Fruit fly (Drosophila melanogaster) whole organism, embryonic: Measurements from ENCODE around the gene CG33332.
A peak's percentile ranks its signal among the peaks of the same experiment; 100 is the strongest.

Experiments used
- CG1024 ChIP-seq: fragments of 200-800 bp; sonication (Bioruptor generic); IDR thresholded peaks from 2 replicates; pipeline ENCODE4 v1.3.6; 2022; ENCODE audit warnings: missing biosample characterization, missing genetic modification characterization
- CG11085 ChIP-seq: fragments of 200-800 bp; sonication (Bioruptor generic); IDR thresholded peaks from 2 replicates; pipeline ENCODE4 v1.3.6; 2022; ENCODE audit warnings: missing biosample characterization, missing genetic modification characterization
- CG11560 ChIP-seq: fragments of 200-800 bp; sonication (Bioruptor generic); IDR thresholded peaks from 3 replicates; pipeline ENCODE4 v1.3.6; 2022; ENCODE audit warnings: missing biosample characterization, missing genetic modification characterization
- CG12219 ChIP-seq: fragments of 200-800 bp; sonication (Bioruptor generic); optimal IDR thresholded peaks from 3 replicates; lab custom pipeline; 2018; ENCODE audit warnings: missing biosample characterization, mild to moderate bottlenecking, missing genetic modification characterization
- CG14014 ChIP-seq: fragments of 200-800 bp; sonication (Bioruptor generic); IDR thresholded peaks from 2 replicates; pipeline ENCODE4 v1.3.6; 2022; ENCODE audit warnings: missing biosample characterization, missing genetic modification characterization
- CG14710 ChIP-seq: fragments of 200-800 bp; sonication (Bioruptor generic); optimal IDR thresholded peaks from 3 replicates; lab custom pipeline; 2019; ENCODE audit warnings: missing biosample characterization, mild to moderate bottlenecking, missing genetic modification characterization, moderate library complexity
- CG1529 ChIP-seq: fragments of 200-800 bp; sonication (Bioruptor generic); optimal IDR thresholded peaks from 3 replicates; lab custom pipeline; 2018; ENCODE audit warnings: missing biosample characterization, missing genetic modification characterization
- CG1792 ChIP-seq: fragments of 200-800 bp; sonication (Bioruptor generic); optimal IDR thresholded peaks from 2 replicates; lab custom pipeline; 2016; ENCODE audit warnings: missing biosample characterization, missing genetic modification characterization
- CG18011 ChIP-seq: fragments of 200-800 bp; sonication (Bioruptor generic); optimal IDR thresholded peaks from 2 replicates; lab custom pipeline; 2017; ENCODE audit warnings: missing biosample characterization, missing genetic modification characterization, mild to moderate bottlenecking, moderate library complexity, missing genotype
- CG30403 ChIP-seq: fragments of 200-800 bp; sonication (Bioruptor generic); optimal IDR thresholded peaks from 3 replicates; lab custom pipeline; 2016; ENCODE audit warnings: missing biosample characterization, missing genetic modification characterization
- CG30431 ChIP-seq: fragments of 200-800 bp; sonication (Bioruptor generic); optimal IDR thresholded peaks from 2 replicates; lab custom pipeline; 2017; ENCODE audit warnings: missing biosample characterization, missing genetic modification characterization
- CG31388 ChIP-seq: fragments of 200-800 bp; sonication (Bioruptor generic); optimal IDR thresholded peaks from 2 replicates; lab custom pipeline; 2016; ENCODE audit warnings: missing biosample characterization, missing genetic modification characterization
- CG34422 ChIP-seq: fragments of 200-800 bp; sonication (Bioruptor generic); IDR thresholded peaks from 3 replicates; pipeline ENCODE4 v1.3.6; 2022; ENCODE audit warnings: missing biosample characterization, missing genetic modification characterization
- CG3838 ChIP-seq: fragments of 200-800 bp; sonication (Bioruptor generic); optimal IDR thresholded peaks from 3 replicates; lab custom pipeline; 2016; ENCODE audit warnings: missing biosample characterization, missing genetic modification characterization
- CG3847 ChIP-seq: fragments of 200-800 bp; sonication (Bioruptor generic); IDR thresholded peaks from 2 replicates; pipeline ENCODE4 v1.3.6; 2022; ENCODE audit warnings: missing biosample characterization, missing genetic modification characterization
- CG7839 ChIP-seq: fragments of 200-800 bp; sonication (Bioruptor generic); optimal IDR thresholded peaks from 3 replicates; lab custom pipeline; 2018; ENCODE audit warnings: missing biosample characterization, mild to moderate bottlenecking, missing genetic modification characterization, moderate library complexity
- CG9609 ChIP-seq: fragments of 200-800 bp; sonication (Bioruptor generic); optimal IDR thresholded peaks from 3 replicates; lab custom pipeline; 2016; ENCODE audit warnings: missing biosample characterization, missing genetic modification characterization
- Dek ChIP-seq: fragments of 200-800 bp; sonication (Bioruptor generic); optimal IDR thresholded peaks from 3 replicates; lab custom pipeline; 2019; ENCODE audit warnings: missing biosample characterization, mild to moderate bottlenecking, missing genetic modification characterization, moderate library complexity
- Dp ChIP-seq: fragments of 200-800 bp; sonication (Bioruptor generic); optimal IDR thresholded peaks from 2 replicates; lab custom pipeline; 2018; ENCODE audit warnings: missing biosample characterization, mild to moderate bottlenecking, missing genetic modification characterization, moderate library complexity
- Eip74EF ChIP-seq, 2 experiments: fragments of 200-800 bp in 1 of 2; fragments of >200 bp in 1 of 2; sonication (Bioruptor generic) in 1 of 2; optimal IDR thresholded peaks; 2 replicates each; lab custom pipeline; 2017 to 2019; ENCODE audit warnings: missing biosample characterization in 2 of 2, missing genetic modification characterization in 2 of 2, mild to moderate bottlenecking in 1 of 2, moderate library complexity in 1 of 2
- Hand ChIP-seq: fragments of 200-800 bp; sonication (Bioruptor generic); optimal IDR thresholded peaks from 2 replicates; lab custom pipeline; 2017; ENCODE audit warnings: mild to moderate bottlenecking, missing biosample characterization, missing genetic modification reagents, missing genetic modification characterization
- HmgD ChIP-seq: fragments of 200-800 bp; sonication (Bioruptor generic); optimal IDR thresholded peaks from 3 replicates; lab custom pipeline; 2016; ENCODE audit warnings: missing biosample characterization, missing genetic modification characterization
- Med ChIP-seq: fragments of 200-800 bp; sonication (Bioruptor generic); peaks from one replicate; lab custom pipeline; 2016; ENCODE audit warnings: missing biosample characterization, missing genetic modification characterization, mild to moderate bottlenecking, inconsistent platforms, moderate library complexity
- Mrtf ChIP-seq: fragments of 200-800 bp; sonication (Bioruptor generic); IDR thresholded peaks from 3 replicates; pipeline ENCODE4 v1.3.6; 2022; ENCODE audit warnings: missing biosample characterization, missing genetic modification characterization
- NfI ChIP-seq: fragments of 200-800 bp; sonication (Bioruptor generic); optimal IDR thresholded peaks from 3 replicates; lab custom pipeline; 2018; ENCODE audit warnings: missing biosample characterization, mild to moderate bottlenecking, missing genetic modification characterization, moderate library complexity
- bowl ChIP-seq: fragments of 200-800 bp; sonication (Bioruptor generic); IDR thresholded peaks from 2 replicates; pipeline ENCODE4 v1.3.6; 2022; ENCODE audit warnings: missing biosample characterization, missing genetic modification characterization
- crp ChIP-seq, 2 experiments: fragments of 200-800 bp; sonication (Bioruptor generic); optimal IDR thresholded peaks; 2 replicates in 1 of 2; 3 replicates in 1 of 2; lab custom pipeline; 2017; ENCODE audit warnings: missing biosample characterization in 2 of 2, missing genetic modification characterization in 2 of 2, mild to moderate bottlenecking in 1 of 2, moderate library complexity in 1 of 2
- cwo ChIP-seq: fragments of 200-800 bp; sonication (Bioruptor generic); optimal IDR thresholded peaks from 3 replicates; lab custom pipeline; 2017; ENCODE audit warnings: missing biosample characterization, missing genetic modification characterization, mild to moderate bottlenecking, moderate library complexity, missing genetic modification reagents
- dmrt99B ChIP-seq: fragments of 200-800 bp; sonication (Bioruptor generic); optimal IDR thresholded peaks from 2 replicates; lab custom pipeline; 2018; ENCODE audit warnings: missing biosample characterization, mild to moderate bottlenecking, missing genetic modification characterization, moderate library complexity
- grau ChIP-seq: fragments of 200-800 bp; optimal IDR thresholded peaks from 3 replicates; lab custom pipeline; 2019; ENCODE audit warnings: missing biosample characterization, mild to moderate bottlenecking, missing genetic modification characterization, moderate library complexity
- gt ChIP-seq: fragments of 200-800 bp; sonication (Bioruptor generic); IDR thresholded peaks from 2 replicates; pipeline ENCODE4 v1.3.6; 2022; ENCODE audit warnings: missing biosample characterization, missing genetic modification characterization
- insv ChIP-seq, 2 experiments: fragments of 200-800 bp; sonication (Bioruptor generic); optimal IDR thresholded peaks; 3 replicates each; lab custom pipeline; 2016 to 2018; ENCODE audit warnings: missing biosample characterization in 2 of 2, missing genetic modification characterization in 2 of 2
- jigr1 ChIP-seq: fragments of 200-800 bp; sonication (Bioruptor generic); IDR thresholded peaks from 3 replicates; pipeline ENCODE4 v1.3.6; 2022; ENCODE audit warnings: missing biosample characterization, missing genetic modification characterization
- kay ChIP-seq: fragments of 200-800 bp; sonication (Bioruptor generic); optimal IDR thresholded peaks from 2 replicates; lab custom pipeline; 2016; ENCODE audit warnings: missing biosample characterization, missing genetic modification characterization
- nau ChIP-seq: fragments of 200-800 bp; sonication (Bioruptor generic); optimal IDR thresholded peaks from 3 replicates; lab custom pipeline; 2017; ENCODE audit warnings: missing biosample characterization, mild to moderate bottlenecking, missing genetic modification characterization, missing genetic modification reagents
- nom ChIP-seq: fragments of 200-800 bp; sonication (Bioruptor generic); optimal IDR thresholded peaks from 2 replicates; lab custom pipeline; 2017; ENCODE audit warnings: missing biosample characterization, missing genetic modification characterization, mild to moderate bottlenecking, moderate library complexity, missing genetic modification reagents
- org-1 ChIP-seq: fragments of 200-800 bp; sonication (Bioruptor generic); optimal IDR thresholded peaks from 2 replicates; lab custom pipeline; 2017; ENCODE audit warnings: missing biosample characterization, missing genetic modification characterization
- pan ChIP-seq, 4 experiments: fragments of >200 bp in 3 of 4; fragments of 200-800 bp in 1 of 4; sonication (Bioruptor generic) in 1 of 4; optimal IDR thresholded peaks in 3 of 4; IDR thresholded peaks in 1 of 4; 2 replicates each; pipeline versions ENCODE4 v1.3.6 to Lab custom; 2017 to 2022; ENCODE audit warnings: missing biosample characterization in 2 of 4, missing genetic modification characterization in 2 of 4, mixed read lengths in 1 of 4
- peb ChIP-seq: fragments of 200-800 bp; sonication (Bioruptor generic); IDR thresholded peaks from 2 replicates; pipeline ENCODE4 v1.3.6; 2022; ENCODE audit warnings: missing biosample characterization, missing genetic modification characterization
- psq ChIP-seq: fragments of 200-800 bp; sonication (Bioruptor generic); optimal IDR thresholded peaks from 2 replicates; lab custom pipeline; 2017; ENCODE audit warnings: missing biosample characterization, missing genetic modification characterization
- ro ChIP-seq: fragments of 200-800 bp; sonication (Bioruptor generic); IDR thresholded peaks from 2 replicates; pipeline ENCODE4 v1.3.6; 2022; ENCODE audit warnings: missing biosample characterization, missing genetic modification characterization
- sd ChIP-seq: fragments of 200-800 bp; sonication (Bioruptor generic); optimal IDR thresholded peaks from 3 replicates; lab custom pipeline; 2018; ENCODE audit warnings: missing biosample characterization, mild to moderate bottlenecking, missing genetic modification characterization, moderate library complexity
- sna ChIP-seq: fragments of 200-800 bp; sonication (Bioruptor generic); IDR thresholded peaks from 2 replicates; pipeline ENCODE4 v1.3.6; 2022; ENCODE audit warnings: missing biosample characterization, missing genetic modification characterization; ENCODE audit not compliant: partially characterized antibody
- tgo ChIP-seq: fragments of 200-800 bp; sonication (Bioruptor generic); IDR thresholded peaks from 3 replicates; pipeline ENCODE4 v1.3.6; 2022; ENCODE audit warnings: missing biosample characterization, missing genetic modification characterization
- trh ChIP-seq: fragments of 200-800 bp; sonication (Bioruptor generic); optimal IDR thresholded peaks from 2 replicates; lab custom pipeline; 2016; ENCODE audit warnings: missing biosample characterization, missing genetic modification characterization
- tup ChIP-seq: fragments of 200-800 bp; sonication (Bioruptor generic); optimal IDR thresholded peaks from 2 replicates; lab custom pipeline; 2016; ENCODE audit warnings: missing biosample characterization, mild to moderate bottlenecking, missing genetic modification characterization, moderate library complexity
- vfl ChIP-seq: fragments of 200-800 bp; sonication (Bioruptor generic); optimal IDR thresholded peaks from 2 replicates; lab custom pipeline; 2016; ENCODE audit warnings: missing biosample characterization, missing genetic modification characterization
- wor ChIP-seq: fragments of 200-800 bp; sonication (Bioruptor generic); IDR thresholded peaks from 2 replicates; pipeline ENCODE4 v1.3.6; 2022; ENCODE audit warnings: missing biosample characterization, missing genetic modification characterization
- zen ChIP-seq: fragments of 200-800 bp; sonication (Bioruptor generic); optimal IDR thresholded peaks from 3 replicates; lab custom pipeline; 2018; ENCODE audit warnings: missing biosample characterization, mild to moderate bottlenecking, missing genetic modification characterization, moderate library complexity
- zf30C ChIP-seq: fragments of 200-800 bp; sonication (Bioruptor generic); optimal IDR thresholded peaks from 3 replicates; lab custom pipeline; 2018; ENCODE audit warnings: missing biosample characterization, mild to moderate bottlenecking, missing genetic modification characterization

Gene CG33332

dm6 chr3R:14853767-14854191, 32.5 kb upstream of the CG33332 start (continued):
- TF ChIP-seq CG11560 (tag; lab: Robert Waterston, UW) (no peak), wor (GFP tag; lab: Robert Waterston, UW) (no peak), vfl (GFP tag; lab: Kevin White, UChicago) (peak; percentile 66), nom (GFP tag; lab: Kevin White, UChicago) (peak; percentile 75), CG11085 (GFP tag; lab: Robert Waterston, UW) (no peak), Eip74EF (GFP tag; optimal IDR thresholded peaks at IDR 0.05; lab: Kevin White, UChicago) (no peak), kay (GFP tag; lab: Kevin White, UChicago) (no peak), CG1529 (GFP tag; lab: Kevin White, UChicago) (peak; percentile 10), org-1 (GFP tag; lab: Kevin White, UChicago) (peak; percentile 9), CG14014 (GFP tag; lab: Robert Waterston, UW) (peak; percentile 33; the same call in 1 of the 2 replicates), jigr1 (GFP tag; lab: Robert Waterston, UW) (no peak), bowl (GFP tag; lab: Robert Waterston, UW) (no peak), CG14710 (no peak), psq (GFP tag; lab: Kevin White, UChicago) (no peak), cwo (GFP tag; lab: Kevin White, UChicago) (peak; percentile 36), CG30403 (no peak), CG1792 (GFP tag; lab: Kevin White, UChicago) (no peak), insv (GFP tag; optimal IDR thresholded peaks at IDR 0.05; lab: Kevin White, UChicago) (peak in 1 of 2 experiments; percentile 28), tgo (GFP tag; lab: Robert Waterston, UW) (no peak), CG30431 (GFP tag; lab: Kevin White, UChicago) (no peak), Dp (GFP tag; lab: Kevin White, UChicago) (no peak), CG9609 (GFP tag; lab: Kevin White, UChicago) (no peak), CG7839 (tag; lab: Kevin White, UChicago) (peak; percentile 20), CG3838 (GFP tag; lab: Kevin White, UChicago) (no peak), zen (tag; lab: Kevin White, UChicago) (peak; percentile 94), ro (no peak), NfI (GFP tag; lab: Kevin White, UChicago) (peak; percentile 19), sd (tag; lab: Kevin White, UChicago) (peak; percentile 26), grau (tag; lab: Kevin White, UChicago) (peak; percentile 26), tup (no peak), CG3847 (no peak; the same call in 1 of the 2 replicates), dmrt99B (tag; lab: Kevin White, UChicago) (peak; percentile 2), sna (GFP tag; lab: Robert Waterston, UW) (peak; percentile 47), pan (optimal IDR thresholded peaks at IDR 0.05; lab: Kevin White, UChicago) (no peak), pan (GFP tag; optimal IDR thresholded peaks at IDR 0.05 in 1 of 2, IDR thresholded peaks at IDR 0.05 in 1 of 2) (no peak), gt (GFP tag; lab: Robert Waterston, UW) (no peak), Hand (GFP tag; lab: Kevin White, UChicago) (peak; percentile 55), CG12219 (GFP tag; lab: Kevin White, UChicago) (peak; percentile 67), HmgD (GFP tag; lab: Kevin White, UChicago) (no peak), peb (GFP tag; lab: Robert Waterston, UW) (no peak), CG18011 (GFP tag; lab: Kevin White, UChicago) (peak; percentile 9), Mrtf (no peak), zf30C (no peak), nau (peak; percentile 24), CG34422 (no peak), Dek (tag; lab: Kevin White, UChicago) (no peak), CG1024 (GFP tag; lab: Robert Waterston, UW) (no peak), trh (GFP tag; lab: Kevin White, UChicago) (no peak), crp (GFP tag; optimal IDR thresholded peaks at IDR 0.05; lab: Kevin White, UChicago) (no peak), Med (GFP tag; lab: Kevin White, UChicago) (peak; percentile 91), CG31388 (GFP tag; lab: Kevin White, UChicago) (no peak)
